Worm (Caenorhabditis elegans) whole organism, young adult: Measurements from ENCODE around the gene lec-3.
"Not testable (repeated sequence)": the region's sequence is repeated elsewhere in the genome, so short reads cannot be mapped to it uniquely, and the experiment has no call there.

Source experiments
- C06A6.2 ChIP-seq: fragments of 200-800 bp; sonication (Bioruptor generic); conservative IDR thresholded peaks from 2 replicates; pipeline ENCODE4 v1.3.6; 2022; ENCODE audit warnings: missing genetic modification characterization, missing compliant biosample characterization
- C17E4.6 ChIP-seq: fragments of 200-800 bp; sonication (Bioruptor generic); IDR thresholded peaks from 2 replicates; pipeline ENCODE4 v1.3.6; 2022; ENCODE audit warnings: missing genetic modification reagents, missing genetic modification characterization, missing compliant biosample characterization
- D2030.7 ChIP-seq: fragments of 200-800 bp; sonication (Bioruptor generic); IDR thresholded peaks from 2 replicates; pipeline ENCODE4 v1.3.6; 2022; ENCODE audit warnings: missing genetic modification reagents, missing genetic modification characterization, missing compliant biosample characterization
- F33H1.4 ChIP-seq: fragments of 200-800 bp; sonication (Bioruptor generic); IDR thresholded peaks from 2 replicates; pipeline ENCODE4 v1.3.6; 2022; ENCODE audit warnings: missing genetic modification reagents, missing genetic modification characterization, missing compliant biosample characterization
- F52B5.7 ChIP-seq: sonication (generic microtip); optimal IDR thresholded peaks from 2 replicates; lab custom pipeline; 2016; ENCODE audit warnings: mild to moderate bottlenecking, missing genetic modification characterization, missing compliant biosample characterization
- K11D2.4 ChIP-seq: fragments of 200-800 bp; sonication (Bioruptor generic); IDR thresholded peaks from 2 replicates; pipeline ENCODE4 v1.3.6; 2022; ENCODE audit warnings: missing genetic modification reagents, missing genetic modification characterization, missing compliant biosample characterization
- T07F8.4 ChIP-seq: sonication (generic microtip); optimal IDR thresholded peaks from 2 replicates; lab custom pipeline; 2016; ENCODE audit warnings: mild to moderate bottlenecking, missing genetic modification characterization, moderate library complexity, missing compliant biosample characterization
- Y53F4B.3 ChIP-seq: fragments of 200-800 bp; sonication (Bioruptor generic); IDR thresholded peaks from 2 replicates; pipeline ENCODE4 v1.3.6; 2022; ENCODE audit warnings: missing genetic modification reagents, missing genetic modification characterization, missing compliant biosample characterization
- Y56A3A.18 ChIP-seq: fragments of 200-800 bp; sonication (Bioruptor generic); IDR thresholded peaks from 2 replicates; pipeline ENCODE4 v1.3.6; 2022; ENCODE audit warnings: missing genetic modification reagents, missing genetic modification characterization, missing compliant biosample characterization
- Y67H2A.10 ChIP-seq: fragments of 200-800 bp; sonication (Bioruptor generic); conservative IDR thresholded peaks from 2 replicates; pipeline ENCODE4 v1.3.6; 2022; ENCODE audit warnings: missing genetic modification reagents, missing genetic modification characterization, missing compliant biosample characterization
- Y79H2A.3 ChIP-seq: fragments of 200-800 bp; sonication (Bioruptor generic); conservative IDR thresholded peaks from 2 replicates; pipeline ENCODE4 v1.3.6; 2022; ENCODE audit warnings: missing genetic modification reagents, missing genetic modification characterization, missing compliant biosample characterization
- ama-1 ChIP-seq, 3 experiments: fragments of 150-350 bp in 1 of 3; sonication (generic microtip) in 2 of 3; optimal IDR thresholded peaks; 2 replicates each; lab custom pipeline; 2014 to 2018; ENCODE audit warnings: missing biosample characterization in 2 of 3, missing genetic modification characterization in 2 of 3, missing genetic modification reagents in 2 of 3
- attf-3 ChIP-seq: fragments of 200-800 bp; sonication (Bioruptor generic); conservative IDR thresholded peaks from 2 replicates; pipeline ENCODE4 v1.3.6; 2022; ENCODE audit warnings: missing genetic modification reagents, missing genetic modification characterization, missing compliant biosample characterization
- bed-2 ChIP-seq: fragments of 200-800 bp; sonication (Bioruptor generic); IDR thresholded peaks from 2 replicates; pipeline ENCODE4 v1.3.6; 2022; ENCODE audit warnings: missing genetic modification reagents, missing genetic modification characterization, missing compliant biosample characterization
- cebp-1 ChIP-seq, 2 experiments: fragments of 200-800 bp in 1 of 2; sonication (Bioruptor generic) in 1 of 2; sonication (generic microtip) in 1 of 2; IDR thresholded peaks in 1 of 2; optimal IDR thresholded peaks in 1 of 2; 2 replicates each; pipeline versions ENCODE4 v1.3.6 to Lab custom; 2017 to 2022; ENCODE audit warnings: missing compliant biosample characterization in 2 of 2, missing genetic modification characterization in 2 of 2, mild to moderate bottlenecking in 1 of 2, missing genetic modification reagents in 1 of 2, moderate library complexity in 1 of 2
- ceh-100 ChIP-seq: fragments of 200-800 bp; sonication (Bioruptor generic); IDR thresholded peaks from 2 replicates; pipeline ENCODE4 v1.3.6; 2022; ENCODE audit warnings: missing genetic modification reagents, missing genetic modification characterization, missing compliant biosample characterization
- ceh-58 ChIP-seq: fragments of 200-800 bp; sonication (Bioruptor generic); IDR thresholded peaks from 2 replicates; pipeline ENCODE4 v1.3.6; 2022; ENCODE audit warnings: missing genetic modification characterization, missing compliant biosample characterization
- ceh-91 ChIP-seq: fragments of 200-800 bp; sonication (Bioruptor generic); IDR thresholded peaks from 2 replicates; pipeline ENCODE4 v1.3.6; 2022; ENCODE audit warnings: missing genetic modification reagents, missing genetic modification characterization, missing compliant biosample characterization
- dox-1 ChIP-seq: fragments of 200-800 bp; sonication (Bioruptor generic); IDR thresholded peaks from 2 replicates; pipeline ENCODE4 v1.3.6; 2022; ENCODE audit warnings: missing genetic modification reagents, missing genetic modification characterization, missing compliant biosample characterization
- egl-44 ChIP-seq: fragments of 200-800 bp; sonication (Bioruptor generic); IDR thresholded peaks from 2 replicates; pipeline ENCODE4 v1.3.6; 2022; ENCODE audit warnings: missing genetic modification reagents, missing genetic modification characterization, missing compliant biosample characterization
- egrh-3 ChIP-seq: fragments of 200-800 bp; sonication (Bioruptor generic); IDR thresholded peaks from 2 replicates; pipeline ENCODE4 v1.3.6; 2022; ENCODE audit warnings: missing genetic modification reagents, missing genetic modification characterization, missing compliant biosample characterization
- ekl-4 ChIP-seq: fragments of 200-800 bp; sonication (Bioruptor generic); IDR thresholded peaks from 2 replicates; pipeline ENCODE4 v1.3.6; 2022; ENCODE audit warnings: missing genetic modification reagents, missing genetic modification characterization, missing compliant biosample characterization
- hmg-1.2 ChIP-seq: fragments of 200-800 bp; sonication (Bioruptor generic); IDR thresholded peaks from 2 replicates; pipeline ENCODE4 v1.3.6; 2022; ENCODE audit warnings: missing genetic modification reagents, missing genetic modification characterization, missing compliant biosample characterization
- hrde-1 ChIP-seq: sonication (generic microtip); optimal IDR thresholded peaks from 2 replicates; lab custom pipeline; 2016; ENCODE audit warnings: missing genetic modification characterization, mild to moderate bottlenecking, missing compliant biosample characterization, moderate library complexity, missing genotype, missing genetic modification reagents, borderline replicate concordance
- lin-26 ChIP-seq: fragments of 200-800 bp; sonication (Bioruptor generic); IDR thresholded peaks from 2 replicates; pipeline ENCODE4 v1.3.6; 2022; ENCODE audit warnings: missing genetic modification reagents, missing genetic modification characterization, missing compliant biosample characterization
- lin-35 ChIP-seq, 3 experiments: fragments of 150-350 bp in 2 of 3; sonication (generic microtip) in 1 of 3; optimal IDR thresholded peaks; 2 replicates each; lab custom pipeline; 2014 to 2018; ENCODE audit warnings: missing biosample characterization in 3 of 3, missing genetic modification characterization in 3 of 3, missing genetic modification reagents in 3 of 3
- madf-6 ChIP-seq: fragments of 200-800 bp; sonication (Bioruptor generic); IDR thresholded peaks from 2 replicates; pipeline ENCODE4 v1.3.6; 2022; ENCODE audit warnings: missing genetic modification reagents, missing genetic modification characterization, missing compliant biosample characterization
- mcd-1 ChIP-seq: fragments of 200-800 bp; sonication (Bioruptor generic); IDR thresholded peaks from 2 replicates; pipeline ENCODE4 v1.3.6; 2022; ENCODE audit warnings: missing genetic modification reagents, missing genetic modification characterization, missing compliant biosample characterization
- mxl-1 ChIP-seq: sonication (generic microtip); optimal IDR thresholded peaks from 2 replicates; lab custom pipeline; 2016; ENCODE audit warnings: missing genetic modification characterization, missing compliant biosample characterization
- nfyb-1 ChIP-seq: fragments of 200-800 bp; sonication (Bioruptor generic); IDR thresholded peaks from 2 replicates; pipeline ENCODE4 v1.3.6; 2022; ENCODE audit warnings: missing genetic modification reagents, missing genetic modification characterization, missing compliant biosample characterization
- nhr-179 ChIP-seq: sonication (generic microtip); optimal IDR thresholded peaks from 2 replicates; lab custom pipeline; 2016; ENCODE audit warnings: mild to moderate bottlenecking, missing genetic modification characterization, missing compliant biosample characterization
- pbrm-1 ChIP-seq: fragments of 200-800 bp; sonication (Bioruptor generic); IDR thresholded peaks from 2 replicates; pipeline ENCODE4 v1.3.6; 2022; ENCODE audit warnings: missing genetic modification reagents, missing genetic modification characterization, missing compliant biosample characterization
- rcor-1 ChIP-seq: fragments of 200-800 bp; sonication (Bioruptor generic); IDR thresholded peaks from 2 replicates; pipeline ENCODE4 v1.3.6; 2022; ENCODE audit warnings: missing genetic modification reagents, missing genetic modification characterization, missing compliant biosample characterization
- rpc-1 ChIP-seq, 2 experiments: fragments of 150-350 bp in 1 of 2; sonication (generic microtip) in 1 of 2; optimal IDR thresholded peaks; 2 replicates each; lab custom pipeline; 2014 to 2018; ENCODE audit warnings: missing biosample characterization in 1 of 2, missing genetic modification characterization in 1 of 2, missing genetic modification reagents in 1 of 2, missing genotype in 1 of 2
- unc-62 ChIP-seq: fragments of 150-350 bp; optimal IDR thresholded peaks from 2 replicates; lab custom pipeline; 2014; ENCODE audit warnings: missing biosample characterization, missing genetic modification reagents, missing genetic modification characterization
- ztf-18 ChIP-seq: sonication (generic microtip); optimal IDR thresholded peaks from 2 replicates; lab custom pipeline; 2016; ENCODE audit warnings: missing genotype, mild to moderate bottlenecking, missing genetic modification characterization, missing compliant biosample characterization
- ztf-22 ChIP-seq: fragments of 200-800 bp; sonication (Bioruptor generic); optimal IDR thresholded peaks from 2 replicates; lab custom pipeline; 2018; ENCODE audit warnings: mild to moderate bottlenecking, missing genetic modification characterization, moderate library complexity, missing compliant biosample characterization
- ztf-25 ChIP-seq: fragments of 200-800 bp; sonication (Bioruptor generic); IDR thresholded peaks from 2 replicates; pipeline ENCODE4 v1.3.6; 2022; ENCODE audit warnings: missing genetic modification reagents, missing genetic modification characterization, missing compliant biosample characterization
- ztf-28 ChIP-seq: fragments of 200-800 bp; sonication (Bioruptor generic); IDR thresholded peaks from 2 replicates; pipeline ENCODE4 v1.3.6; 2022; ENCODE audit warnings: missing genetic modification reagents, missing genetic modification characterization, missing compliant biosample characterization

The lec-3 gene

DNA sequence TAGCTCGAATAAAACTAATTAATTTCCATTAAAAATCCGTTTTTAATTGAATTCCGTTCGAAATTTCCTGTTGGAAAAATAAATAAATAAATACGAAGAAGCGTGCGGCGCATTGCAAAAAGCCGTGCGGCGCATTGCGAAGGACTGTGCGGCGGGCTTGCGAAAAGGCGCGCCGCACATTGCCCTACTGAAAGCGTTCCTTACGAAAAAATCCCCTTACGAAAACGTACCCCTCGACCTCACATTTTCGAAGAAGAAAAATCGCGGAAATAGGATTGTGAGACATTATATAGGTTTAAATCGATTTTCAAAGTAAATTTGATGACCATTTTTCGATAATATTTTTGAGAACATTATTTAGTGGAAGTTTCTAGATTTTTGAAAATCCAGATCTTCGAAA lies 43.9 kb downstream of the lec-3 start:
- TF ChIP-seq pbrm-1 (GFP tag; lab: Robert Waterston, UW) (peak; percentile 84), C06A6.2 (GFP tag; lab: Robert Waterston, UW) (peak; percentile 99), lin-26 (GFP tag; lab: Robert Waterston, UW) (peak; percentile 42; the same call in 1 of the 2 replicates), Y56A3A.18 (GFP tag; lab: Robert Waterston, UW) (0 out of 2 replicates have a peak, but pooled peaks have one; percentile 61), mcd-1 (GFP tag; lab: Robert Waterston, UW) (peak; percentile 92), madf-6 (peak; percentile 59), ceh-100 (GFP tag; lab: Robert Waterston, UW) (peak; percentile 94), F33H1.4 (GFP tag; lab: Robert Waterston, UW) (peak; percentile 61), Y67H2A.10 (GFP tag; lab: Robert Waterston, UW) (peak; percentile 65; the same call in 1 of the 2 replicates), hmg-1.2 (GFP tag; lab: Robert Waterston, UW) (peak; percentile 59), dox-1 (GFP tag; lab: Robert Waterston, UW) (peak; percentile 96), ztf-28 (GFP tag; lab: Robert Waterston, UW) (peak; percentile 81; the same call in 1 of the 2 replicates), cebp-1 (GFP tag; IDR thresholded peaks at IDR 0.05; lab: Robert Waterston, UW) (peak; percentile 58; the same call in 1 of the 2 replicates), attf-3 (GFP tag; lab: Robert Waterston, UW) (peak; percentile 76), egl-44 (GFP tag; lab: Robert Waterston, UW) (0 out of 2 replicates have a peak, but pooled peaks have one; percentile 28), D2030.7 (GFP tag; lab: Robert Waterston, UW) (peak; percentile 61), nfyb-1 (GFP tag; lab: Robert Waterston, UW) (peak; percentile 83), K11D2.4 (GFP tag; lab: Robert Waterston, UW) (peak; percentile 62; the same call in 1 of the 2 replicates), rcor-1 (GFP tag; lab: Robert Waterston, UW) (peak; percentile 37; the same call in 1 of the 2 replicates), ztf-25 (GFP tag; lab: Robert Waterston, UW) (peak; percentile 74; the same call in 1 of the 2 replicates), ekl-4 (GFP tag; lab: Robert Waterston, UW) (peak; percentile 82), egrh-3 (GFP tag; lab: Robert Waterston, UW) (peak; percentile 67), C17E4.6 (0 out of 2 replicates have a peak, but pooled peaks have one; percentile 56), rpc-1 (optimal IDR thresholded peaks at IDR 0.05; lab: Kevin White, UChicago) (peak; percentile 20), ceh-91 (peak; percentile 70), bed-2 (GFP tag; lab: Robert Waterston, UW) (0 out of 2 replicates have a peak, but pooled peaks have one; percentile 46)
- TF ChIP-seq cebp-1, rpc-1 (tag; optimal IDR thresholded peaks at IDR 0.05; lab: Kevin White, UChicago): not testable (repeated sequence)

- TF ChIP-seq ceh-58 (GFP tag; lab: Robert Waterston, UW): no peak
- TF ChIP-seq lin-35 (GFP tag; optimal IDR thresholded peaks at IDR 0.05; lab: Kevin White, UChicago): no peak
- TF ChIP-seq T07F8.4: no peak
- TF ChIP-seq ama-1 (optimal IDR thresholded peaks at IDR 0.05; lab: Kevin White, UChicago): no peak
- TF ChIP-seq ama-1 (GFP tag; optimal IDR thresholded peaks at IDR 0.05; lab: Kevin White, UChicago): no peak
- no peak for TF ChIP-seq F52B5.7 (tag; lab: Kevin White, UChicago)
- TF ChIP-seq Y79H2A.3 (GFP tag; lab: Robert Waterston, UW): no peak
- no peak for TF ChIP-seq ztf-22 (GFP tag; lab: Kevin White, UChicago)
- TF ChIP-seq mxl-1 (tag; lab: Kevin White, UChicago): no peak
- no peak for TF ChIP-seq unc-62 (GFP tag; lab: Kevin White, UChicago)
- no peak for TF ChIP-seq egrh-3 (GFP tag; lab: Robert Waterston, UW)
- no peak for TF ChIP-seq attf-3 (GFP tag; lab: Robert Waterston, UW)
- no peak for TF ChIP-seq ztf-18 (tag; lab: Kevin White, UChicago)
- TF ChIP-seq hrde-1 (tag; lab: Kevin White, UChicago): no peak
- TF ChIP-seq Y53F4B.3: no peak
- TF ChIP-seq nhr-179 (tag; lab: Kevin White, UChicago): no peak
- TF ChIP-seq, all 124 proteins: peak for 0
Measured at ce11 chrII:10035425-10035824, 44.5 kb downstream of the lec-3 start.
